Worm (Caenorhabditis elegans) whole organism, L4 larva: ENCODE data around the gene mtr-4.

ENCODE experiments used
- Y105C5A.15 ChIP-seq: fragments of 200-800 bp; sonication (Bioruptor generic); IDR thresholded peaks from 2 replicates; pipeline ENCODE4 v1.3.6; 2022; ENCODE audit warnings: missing genetic modification characterization, missing compliant biosample characterization
- lin-1 ChIP-seq: fragments of 200-800 bp; sonication (Bioruptor generic); IDR thresholded peaks from 2 replicates; pipeline ENCODE4 v1.3.6; 2022; ENCODE audit warnings: missing genetic modification reagents, missing genetic modification characterization, missing compliant biosample characterization
- nhr-11 ChIP-seq: fragments of 150-350 bp; optimal IDR thresholded peaks from 2 replicates; lab custom pipeline; 2014; ENCODE audit warnings: missing biosample characterization, missing genetic modification characterization
- nhr-237 ChIP-seq: sonication (generic microtip); optimal IDR thresholded peaks from 2 replicates; lab custom pipeline; 2017; ENCODE audit warnings: missing biosample characterization, missing genetic modification characterization
- nhr-76 ChIP-seq: fragments of 150-350 bp; optimal IDR thresholded peaks from 2 replicates; lab custom pipeline; 2014; ENCODE audit warnings: missing biosample characterization, missing genetic modification characterization
- nhr-77 ChIP-seq: fragments of 150-350 bp; optimal IDR thresholded peaks from 2 replicates; lab custom pipeline; 2014; ENCODE audit warnings: missing biosample characterization, missing genetic modification characterization
- unc-62 ChIP-seq, 3 experiments: fragments of 150-350 bp in 1 of 3; sonication (generic microtip); optimal IDR thresholded peaks in 2 of 3; peaks in 1 of 3; 1 replicate in 1 of 3; 2 replicates in 2 of 3; lab custom pipeline; 2014 to 2017; ENCODE audit warnings: missing biosample characterization in 3 of 3, missing genetic modification characterization in 3 of 3, missing genetic modification reagents in 3 of 3, missing genotype in 1 of 3
- zag-1 ChIP-seq: fragments of 150-350 bp; optimal IDR thresholded peaks from 2 replicates; lab custom pipeline; 2014; ENCODE audit warnings: missing biosample characterization, missing genetic modification characterization

DNA sequence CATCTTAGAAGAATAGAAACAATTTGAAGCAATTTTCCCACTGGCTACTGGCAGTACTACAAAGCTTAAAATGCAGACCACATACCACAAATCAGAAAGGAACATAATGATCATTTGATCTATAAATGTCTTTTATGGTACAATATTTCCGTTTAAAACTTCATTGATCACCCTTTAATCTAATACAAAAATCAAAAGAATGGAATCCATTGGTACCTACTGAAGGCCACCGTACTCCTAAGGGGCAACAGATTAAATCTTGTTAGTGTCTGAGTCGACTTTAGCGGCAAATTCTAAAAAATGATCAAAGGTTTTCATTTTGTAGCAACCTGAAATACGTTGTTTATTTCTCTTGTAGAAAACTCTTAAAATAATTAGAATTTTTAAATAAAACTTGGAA lies 46.7 kb downstream of the mtr-4 start:
- TF ChIP-seq nhr-76 (no peak), zag-1 (tag; lab: Kevin White, UChicago) (no peak), nhr-237 (tag; lab: Kevin White, UChicago) (no peak), unc-62 (GFP tag; optimal IDR thresholded peaks at IDR 0.05 in 1 of 2; lab: Kevin White, UChicago) (no peak), unc-62 (tag; optimal IDR thresholded peaks at IDR 0.05; lab: Kevin White, UChicago) (no peak), nhr-77 (tag; lab: Kevin White, UChicago) (no peak), lin-1 (GFP tag; lab: Robert Waterston, UW) (no peak), nhr-11 (tag; lab: Kevin White, UChicago) (no peak), Y105C5A.15 (GFP tag; lab: Robert Waterston, UW) (no peak)
